Worm (Caenorhabditis elegans) whole organism, L4/young adult: Measurements from ENCODE around the gene Y38H6C.24.

ENCODE experiments used
- W03F9.2 ChIP-seq: fragments of 150-350 bp; optimal IDR thresholded peaks from 2 replicates; lab custom pipeline; 2014; ENCODE audit warnings: missing biosample characterization, missing genetic modification characterization
- dao-5 ChIP-seq: sonication (generic microtip); optimal IDR thresholded peaks from 2 replicates; lab custom pipeline; 2016; ENCODE audit warnings: missing genotype, missing genetic modification characterization, moderate library complexity, missing compliant biosample characterization
- him-1 ChIP-seq: sonication (generic microtip); optimal IDR thresholded peaks from 2 replicates; lab custom pipeline; 2016; ENCODE audit warnings: missing genotype, missing genetic modification reagents, missing genetic modification characterization, missing compliant biosample characterization

DNA sequence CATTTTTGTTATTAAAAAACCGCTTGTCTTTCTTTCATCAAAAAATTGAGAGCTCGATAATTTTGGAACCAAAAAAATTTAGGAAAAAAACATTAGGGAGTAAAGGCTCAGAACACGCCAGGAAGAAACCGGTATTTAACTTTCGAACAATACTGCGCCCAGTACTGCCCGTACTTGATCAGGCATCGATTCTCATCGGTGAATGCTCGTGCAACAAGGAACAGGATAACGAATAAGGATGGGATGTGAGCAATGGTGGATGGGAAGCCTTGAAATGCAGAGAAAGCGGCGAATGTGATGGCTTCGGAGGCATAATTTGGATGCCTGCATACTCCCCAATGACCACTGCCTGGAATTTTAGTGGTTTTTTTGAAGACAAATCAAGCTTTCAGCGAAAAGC, 45.4 kb upstream of the Y38H6C.24 start:
- no peak for TF ChIP-seq dao-5 (tag; lab: Kevin White, UChicago)
- TF ChIP-seq W03F9.2 (tag; lab: Kevin White, UChicago): no peak
- no peak for TF ChIP-seq him-1 (tag; lab: Kevin White, UChicago)
